Fruit fly (Drosophila melanogaster) whole organism, embryonic: ENCODE results near the gene stg.

Source experiments
- Atf-2 ChIP-seq: fragments of 200-800 bp; sonication (Bioruptor generic); optimal IDR thresholded peaks from 2 replicates; lab custom pipeline; 2016; ENCODE audit warnings: missing biosample characterization, missing genetic modification characterization
- BEAF-32 ChIP-seq: fragments of 200-800 bp; sonication (Bioruptor generic); optimal IDR thresholded peaks from 3 replicates; lab custom pipeline; 2017; ENCODE audit warnings: missing biosample characterization, missing genetic modification characterization, mild to moderate bottlenecking, moderate library complexity, missing genetic modification reagents
- CG10321 ChIP-seq: fragments of 200-800 bp; sonication (Bioruptor generic); IDR thresholded peaks from 2 replicates; pipeline ENCODE4 v1.3.6; 2022; ENCODE audit warnings: missing biosample characterization, missing genetic modification characterization
- CG10979 ChIP-seq: fragments of 200-800 bp; sonication (Bioruptor generic); optimal IDR thresholded peaks from 2 replicates; lab custom pipeline; 2018; ENCODE audit warnings: missing biosample characterization, mild to moderate bottlenecking, missing genetic modification characterization, moderate library complexity
- CG13424 ChIP-seq: fragments of 200-800 bp; sonication (Bioruptor generic); optimal IDR thresholded peaks from 2 replicates; lab custom pipeline; 2019; ENCODE audit warnings: missing biosample characterization, mild to moderate bottlenecking, missing genetic modification characterization, moderate library complexity
- CG14014 ChIP-seq: fragments of 200-800 bp; sonication (Bioruptor generic); IDR thresholded peaks from 2 replicates; pipeline ENCODE4 v1.3.6; 2022; ENCODE audit warnings: missing biosample characterization, missing genetic modification characterization
- CG14441 ChIP-seq: fragments of 200-800 bp; sonication (Bioruptor generic); IDR thresholded peaks from 2 replicates; pipeline ENCODE4 v1.3.6; 2022; ENCODE audit warnings: missing biosample characterization, missing genetic modification characterization
- CG15011 ChIP-seq: fragments of 200-800 bp; sonication (Bioruptor generic); optimal IDR thresholded peaks from 3 replicates; lab custom pipeline; 2018; ENCODE audit warnings: missing biosample characterization, mild to moderate bottlenecking, missing genetic modification characterization
- CG1603 ChIP-seq: fragments of 200-800 bp; sonication (Bioruptor generic); optimal IDR thresholded peaks from 2 replicates; lab custom pipeline; 2019; ENCODE audit warnings: missing biosample characterization, mild to moderate bottlenecking, missing genetic modification characterization, moderate library complexity
- CG16813 ChIP-seq: fragments of 200-800 bp; sonication (Bioruptor generic); IDR thresholded peaks from 3 replicates; pipeline ENCODE4 v1.3.6; 2022; ENCODE audit warnings: missing biosample characterization, missing genetic modification characterization; ENCODE audit not compliant: partially characterized antibody
- CG17612 ChIP-seq: fragments of 200-800 bp; sonication (Bioruptor generic); IDR thresholded peaks from 2 replicates; pipeline ENCODE4 v1.3.6; 2022; ENCODE audit warnings: missing biosample characterization, missing genetic modification characterization
- CG1792 ChIP-seq: fragments of 200-800 bp; sonication (Bioruptor generic); optimal IDR thresholded peaks from 2 replicates; lab custom pipeline; 2016; ENCODE audit warnings: missing biosample characterization, missing genetic modification characterization
- CG18262 ChIP-seq: fragments of 200-800 bp; optimal IDR thresholded peaks from 3 replicates; lab custom pipeline; 2019; ENCODE audit warnings: missing biosample characterization, mild to moderate bottlenecking, missing genetic modification characterization, moderate library complexity
- CG2712 ChIP-seq: fragments of 200-800 bp; optimal IDR thresholded peaks from 3 replicates; lab custom pipeline; 2019; ENCODE audit warnings: missing biosample characterization, mild to moderate bottlenecking, missing genetic modification characterization, moderate library complexity
- CG33213 ChIP-seq: fragments of 200-800 bp; sonication (Bioruptor generic); optimal IDR thresholded peaks from 3 replicates; lab custom pipeline; 2016; ENCODE audit warnings: missing biosample characterization, missing genetic modification characterization
- CG42726 ChIP-seq: fragments of 200-800 bp; sonication (Bioruptor generic); IDR thresholded peaks from 2 replicates; pipeline ENCODE4 v1.3.6; 2022; ENCODE audit warnings: missing biosample characterization, missing genetic modification characterization; ENCODE audit not compliant: partially characterized antibody
- CG43689 ChIP-seq: fragments of 200-800 bp; sonication (Bioruptor generic); IDR thresholded peaks from 2 replicates; pipeline ENCODE4 v1.3.6; 2022; ENCODE audit warnings: missing biosample characterization, missing genetic modification characterization
- CG4820 ChIP-seq: fragments of 200-800 bp; sonication (Bioruptor generic); optimal IDR thresholded peaks from 3 replicates; lab custom pipeline; 2016; ENCODE audit warnings: missing biosample characterization, missing genetic modification characterization
- CG6683 ChIP-seq: fragments of 200-800 bp; sonication (Bioruptor generic); optimal IDR thresholded peaks from 2 replicates; lab custom pipeline; 2017; ENCODE audit warnings: missing biosample characterization, mild to moderate bottlenecking, missing genetic modification characterization, missing genetic modification reagents
- CG6791 ChIP-seq: fragments of 200-800 bp; sonication (Bioruptor generic); IDR thresholded peaks from 3 replicates; pipeline ENCODE4 v1.3.6; 2022; ENCODE audit warnings: missing biosample characterization, missing genetic modification characterization; ENCODE audit not compliant: partially characterized antibody
- CG8089 ChIP-seq: fragments of 200-800 bp; sonication (Bioruptor generic); optimal IDR thresholded peaks from 3 replicates; lab custom pipeline; 2016; ENCODE audit warnings: missing biosample characterization, missing genetic modification characterization
- CG9437 ChIP-seq: fragments of 200-800 bp; sonication (Bioruptor generic); optimal IDR thresholded peaks from 2 replicates; lab custom pipeline; 2018; ENCODE audit warnings: missing biosample characterization, mild to moderate bottlenecking, missing genetic modification characterization
- Dbx ChIP-seq: fragments of 200-800 bp; sonication (Bioruptor generic); IDR thresholded peaks from 3 replicates; pipeline ENCODE4 v1.3.6; 2022; ENCODE audit warnings: missing biosample characterization, missing genetic modification characterization
- Drgx ChIP-seq: fragments of 200-800 bp; sonication (Bioruptor generic); IDR thresholded peaks from 2 replicates; pipeline ENCODE4 v1.3.6; 2022; ENCODE audit warnings: missing biosample characterization, missing genetic modification characterization
- HLH4C ChIP-seq: fragments of 200-800 bp; sonication (Bioruptor generic); IDR thresholded peaks from 3 replicates; pipeline ENCODE4 v1.3.6; 2022; ENCODE audit warnings: missing biosample characterization, missing genetic modification characterization; ENCODE audit not compliant: partially characterized antibody
- Stat92E ChIP-seq, 3 experiments: fragments of >200 bp in 2 of 3; fragments of 200-800 bp in 1 of 3; sonication (Bioruptor generic) in 1 of 3; optimal IDR thresholded peaks; 2 replicates each; lab custom pipeline; 2017 to 2019; ENCODE audit warnings: missing biosample characterization in 3 of 3, missing genetic modification characterization in 3 of 3, mild to moderate bottlenecking in 1 of 3, moderate library complexity in 1 of 3
- Trl ChIP-seq, 3 experiments: fragments of >200 bp in 2 of 3; fragments of 200-800 bp in 1 of 3; sonication (Bioruptor generic) in 1 of 3; optimal IDR thresholded peaks; 2 replicates in 1 of 3; 3 replicates in 2 of 3; lab custom pipeline; 2016 to 2017; ENCODE audit warnings: missing biosample characterization in 1 of 3, missing genetic modification characterization in 1 of 3
- Usf ChIP-seq: fragments of 200-800 bp; sonication (Bioruptor generic); optimal IDR thresholded peaks from 2 replicates; lab custom pipeline; 2017; ENCODE audit warnings: missing genotype, missing biosample characterization, missing genetic modification characterization
- Xrp1 ChIP-seq: fragments of 200-800 bp; sonication (Bioruptor generic); IDR thresholded peaks from 2 replicates; pipeline ENCODE4 v1.3.6; 2022; ENCODE audit warnings: missing biosample characterization, missing genetic modification characterization
- YL-1 ChIP-seq: fragments of 200-800 bp; sonication (Bioruptor generic); optimal IDR thresholded peaks from 3 replicates; lab custom pipeline; 2017; ENCODE audit warnings: missing biosample characterization, mild to moderate bottlenecking, missing genetic modification characterization
- btn ChIP-seq: fragments of 200-800 bp; sonication (Bioruptor generic); optimal IDR thresholded peaks from 2 replicates; lab custom pipeline; 2016; ENCODE audit warnings: missing biosample characterization, missing genetic modification characterization
- corto ChIP-seq: fragments of 200-800 bp; sonication (Bioruptor generic); optimal IDR thresholded peaks from 2 replicates; lab custom pipeline; 2016; ENCODE audit warnings: missing biosample characterization, mild to moderate bottlenecking, missing genetic modification characterization, moderate library complexity
- crol ChIP-seq: fragments of 200-800 bp; sonication (Bioruptor generic); IDR thresholded peaks from 2 replicates; pipeline ENCODE4 v1.3.6; 2022; ENCODE audit warnings: missing biosample characterization, missing genetic modification characterization
- crp ChIP-seq, 2 experiments: fragments of 200-800 bp; sonication (Bioruptor generic); optimal IDR thresholded peaks; 2 replicates in 1 of 2; 3 replicates in 1 of 2; lab custom pipeline; 2017; ENCODE audit warnings: missing biosample characterization in 2 of 2, missing genetic modification characterization in 2 of 2, mild to moderate bottlenecking in 1 of 2, moderate library complexity in 1 of 2
- dpn ChIP-seq, 2 experiments: fragments of 200-800 bp; sonication (Bioruptor generic); optimal IDR thresholded peaks; 3 replicates each; lab custom pipeline; 2016; ENCODE audit warnings: missing biosample characterization in 2 of 2, missing genetic modification characterization in 2 of 2
- dysf ChIP-seq: fragments of 200-800 bp; sonication (Bioruptor generic); IDR thresholded peaks from 3 replicates; pipeline ENCODE4 v1.3.6; 2022; ENCODE audit warnings: missing biosample characterization, missing genetic modification characterization
- exex ChIP-seq: fragments of 200-800 bp; sonication (Bioruptor generic); optimal IDR thresholded peaks from 4 replicates; lab custom pipeline; 2018; ENCODE audit warnings: missing biosample characterization, mild to moderate bottlenecking, missing genetic modification characterization, moderate library complexity
- hb ChIP-seq: fragments of 200-800 bp; sonication (Bioruptor generic); IDR thresholded peaks from 3 replicates; pipeline ENCODE4 v1.3.6; 2022; ENCODE audit warnings: missing biosample characterization, missing genetic modification characterization; ENCODE audit not compliant: partially characterized antibody
- ind ChIP-seq: fragments of 200-800 bp; sonication (Bioruptor generic); optimal IDR thresholded peaks from 3 replicates; lab custom pipeline; 2016; ENCODE audit warnings: missing biosample characterization, missing genetic modification characterization
- lmd ChIP-seq: fragments of 200-800 bp; sonication (Bioruptor generic); IDR thresholded peaks from 2 replicates; pipeline ENCODE4 v1.3.6; 2022; ENCODE audit warnings: missing biosample characterization, missing genetic modification characterization
- lola ChIP-seq, 3 experiments: fragments of >200 bp in 2 of 3; fragments of 200-800 bp in 1 of 3; sonication (Bioruptor generic) in 1 of 3; optimal IDR thresholded peaks; 2 replicates each; lab custom pipeline; 2017 to 2019; ENCODE audit warnings: missing biosample characterization in 3 of 3, missing genetic modification characterization in 3 of 3, mild to moderate bottlenecking in 1 of 3, moderate library complexity in 1 of 3
- maf-S ChIP-seq: fragments of 200-800 bp; sonication (Bioruptor generic); optimal IDR thresholded peaks from 2 replicates; lab custom pipeline; 2016; ENCODE audit warnings: missing biosample characterization, missing genetic modification characterization
- otp ChIP-seq: fragments of 200-800 bp; sonication (Bioruptor generic); IDR thresholded peaks from 3 replicates; pipeline ENCODE4, ENCODE4 v1.3.6; 2022; ENCODE audit warnings: missing biosample characterization, missing genetic modification characterization
- row ChIP-seq: fragments of 200-800 bp; sonication (Bioruptor generic); IDR thresholded peaks from 3 replicates; pipeline ENCODE4 v1.3.6; 2022; ENCODE audit warnings: missing biosample characterization, missing genetic modification characterization
- sc ChIP-seq, 3 experiments: fragments of >200 bp in 2 of 3; fragments of 200-800 bp in 1 of 3; sonication (Bioruptor generic) in 1 of 3; optimal IDR thresholded peaks; 2 replicates in 2 of 3; 3 replicates in 1 of 3; lab custom pipeline; 2017; ENCODE audit warnings: mild to moderate bottlenecking in 1 of 3, missing biosample characterization in 1 of 3, missing genetic modification characterization in 1 of 3, missing genetic modification reagents in 1 of 3
- sens ChIP-seq: fragments of 200-800 bp; sonication (Bioruptor generic); peaks from one replicate; lab custom pipeline; 2016; ENCODE audit warnings: missing biosample characterization, missing genetic modification characterization
- sim ChIP-seq: fragments of 200-800 bp; sonication (Bioruptor generic); IDR thresholded peaks from 2 replicates; pipeline ENCODE4 v1.3.6; 2022; ENCODE audit warnings: missing biosample characterization, missing genetic modification characterization
- slbo ChIP-seq: fragments of 200-800 bp; sonication (Bioruptor generic); IDR thresholded peaks from 2 replicates; pipeline ENCODE4 v1.3.6; 2022; ENCODE audit warnings: missing biosample characterization, missing genetic modification characterization
- zfh1 ChIP-seq: fragments of 200-800 bp; sonication (Bioruptor generic); IDR thresholded peaks from 3 replicates; pipeline ENCODE4 v1.3.6; 2022; ENCODE audit warnings: missing biosample characterization, missing genetic modification characterization

Gene stg

dm6 chr3R:29255963-29256527 lies 445 bp upstream of the stg start, which contains the start of gene CG45544 (continued):
- TF ChIP-seq otp (GFP tag; lab: Robert Waterston, UW) (no peak), CG1603 (tag; lab: Kevin White, UChicago) (peak; percentile 16), BEAF-32 (GFP tag; lab: Kevin White, UChicago) (no peak), Stat92E (GFP tag; optimal IDR thresholded peaks at IDR 0.05; lab: Kevin White, UChicago) (no peak), slbo (GFP tag; lab: Robert Waterston, UW) (peak; percentile 24; the same call in 1 of the 2 replicates), zfh1 (GFP tag; lab: Robert Waterston, UW) (peak; percentile 29; the same call in 1 of the 3 replicates), maf-S (GFP tag; lab: Kevin White, UChicago) (no peak), sens (GFP tag; lab: Kevin White, UChicago) (peak; percentile 76), lmd (no peak), Dbx (GFP tag; lab: Robert Waterston, UW) (no peak), YL-1 (GFP tag; lab: Kevin White, UChicago) (no peak), CG43689 (GFP tag; lab: Robert Waterston, UW) (no peak), Trl (optimal IDR thresholded peaks at IDR 0.05; lab: Kevin White, UChicago) (no peak), Trl (GFP tag; optimal IDR thresholded peaks at IDR 0.05; lab: Kevin White, UChicago) (no peak), sc (optimal IDR thresholded peaks at IDR 0.05; lab: Kevin White, UChicago) (no peak), sc (GFP tag; optimal IDR thresholded peaks at IDR 0.05; lab: Kevin White, UChicago) (no peak), CG10979 (tag; lab: Kevin White, UChicago) (no peak), Atf-2 (GFP tag; lab: Kevin White, UChicago) (no peak), CG6791 (GFP tag; lab: Robert Waterston, UW) (no peak), CG14014 (GFP tag; lab: Robert Waterston, UW) (no peak), CG42726 (GFP tag; lab: Robert Waterston, UW) (no peak), CG4820 (GFP tag; lab: Kevin White, UChicago) (no peak), exex (tag; lab: Kevin White, UChicago) (no peak), CG1792 (GFP tag; lab: Kevin White, UChicago) (no peak), hb (GFP tag; lab: Robert Waterston, UW) (no peak), ind (GFP tag; lab: Kevin White, UChicago) (peak; percentile 20), CG15011 (GFP tag; lab: Kevin White, UChicago) (no peak), CG6683 (no peak), crp (GFP tag; optimal IDR thresholded peaks at IDR 0.05; lab: Kevin White, UChicago) (no peak), sim (no peak), CG14441 (GFP tag; lab: Robert Waterston, UW) (no peak), Xrp1 (GFP tag; lab: Robert Waterston, UW) (peak; percentile 10; the same call in 1 of the 2 replicates), lola (GFP tag; optimal IDR thresholded peaks at IDR 0.05; lab: Kevin White, UChicago) (no peak), dpn (GFP tag; optimal IDR thresholded peaks at IDR 0.05; lab: Kevin White, UChicago) (no peak), HLH4C (GFP tag; lab: Robert Waterston, UW) (no peak), CG18262 (tag; lab: Kevin White, UChicago) (no peak), crol (GFP tag; lab: Robert Waterston, UW) (peak; percentile 69), CG8089 (no peak), CG2712 (tag; lab: Kevin White, UChicago) (peak; percentile 5), CG9437 (GFP tag; lab: Kevin White, UChicago) (no peak), CG13424 (tag; lab: Kevin White, UChicago) (no peak), CG16813 (GFP tag; lab: Robert Waterston, UW) (no peak), Usf (no peak), corto (GFP tag; lab: Kevin White, UChicago) (peak; percentile 96), btn (no peak), Drgx (GFP tag; lab: Robert Waterston, UW) (peak; percentile 71), dysf (GFP tag; lab: Robert Waterston, UW) (peak; percentile 25; the same call in 1 of the 3 replicates), CG17612 (GFP tag; lab: Robert Waterston, UW) (no peak), CG10321 (GFP tag; lab: Robert Waterston, UW) (no peak), row (peak; percentile 55), CG33213 (GFP tag; lab: Kevin White, UChicago) (no peak)
